Fruit fly (Drosophila melanogaster) whole organism, embryonic: ENCODE data around the gene Irbp18.

Source experiments
- Adf1 ChIP-seq: fragments of 200-800 bp; sonication (Bioruptor generic); IDR thresholded peaks from 2 replicates; pipeline ENCODE4 v1.3.6; 2022; ENCODE audit warnings: missing biosample characterization, missing genetic modification characterization
- Blimp-1 ChIP-seq: fragments of 200-800 bp; sonication (Bioruptor generic); optimal IDR thresholded peaks from 3 replicates; lab custom pipeline; 2018; ENCODE audit warnings: missing biosample characterization, missing genetic modification characterization, mild to moderate bottlenecking, moderate library complexity, missing genetic modification reagents
- CG10267 ChIP-seq: fragments of 200-800 bp; sonication (Bioruptor generic); optimal IDR thresholded peaks from 2 replicates; lab custom pipeline; 2018; ENCODE audit warnings: missing biosample characterization, mild to moderate bottlenecking, missing genetic modification characterization, moderate library complexity
- CG11723 ChIP-seq: fragments of 200-800 bp; sonication (Bioruptor generic); optimal IDR thresholded peaks from 2 replicates; lab custom pipeline; 2017; ENCODE audit warnings: missing biosample characterization, mild to moderate bottlenecking, missing genetic modification characterization
- CG12219 ChIP-seq: fragments of 200-800 bp; sonication (Bioruptor generic); optimal IDR thresholded peaks from 3 replicates; lab custom pipeline; 2018; ENCODE audit warnings: missing biosample characterization, mild to moderate bottlenecking, missing genetic modification characterization
- CG1647 ChIP-seq: fragments of 200-800 bp; sonication (Bioruptor generic); optimal IDR thresholded peaks from 3 replicates; lab custom pipeline; 2016; ENCODE audit warnings: missing biosample characterization, missing genetic modification characterization
- CG17829 ChIP-seq: fragments of 200-800 bp; optimal IDR thresholded peaks from 2 replicates; lab custom pipeline; 2019; ENCODE audit warnings: missing biosample characterization, mild to moderate bottlenecking, missing genetic modification characterization, moderate library complexity
- CG18262 ChIP-seq: fragments of 200-800 bp; optimal IDR thresholded peaks from 3 replicates; lab custom pipeline; 2019; ENCODE audit warnings: missing biosample characterization, mild to moderate bottlenecking, missing genetic modification characterization, moderate library complexity
- CG2116 ChIP-seq: fragments of 200-800 bp; sonication (Bioruptor generic); optimal IDR thresholded peaks from 3 replicates; lab custom pipeline; 2018; ENCODE audit warnings: missing biosample characterization, mild to moderate bottlenecking, missing genetic modification characterization
- CG2678 ChIP-seq: fragments of 200-800 bp; sonication (Bioruptor generic); optimal IDR thresholded peaks from 3 replicates; lab custom pipeline; 2019; ENCODE audit warnings: missing biosample characterization, mild to moderate bottlenecking, missing genetic modification characterization, moderate library complexity
- CG2889 ChIP-seq: fragments of 200-800 bp; sonication (Bioruptor generic); IDR thresholded peaks from 3 replicates; pipeline ENCODE4 v1.3.6; 2022; ENCODE audit warnings: missing biosample characterization, missing genetic modification characterization
- CG30431 ChIP-seq: fragments of 200-800 bp; sonication (Bioruptor generic); optimal IDR thresholded peaks from 2 replicates; lab custom pipeline; 2017; ENCODE audit warnings: missing biosample characterization, missing genetic modification characterization
- CG43689 ChIP-seq: fragments of 200-800 bp; sonication (Bioruptor generic); IDR thresholded peaks from 2 replicates; pipeline ENCODE4 v1.3.6; 2022; ENCODE audit warnings: missing biosample characterization, missing genetic modification characterization
- CG4820 ChIP-seq: fragments of 200-800 bp; sonication (Bioruptor generic); optimal IDR thresholded peaks from 3 replicates; lab custom pipeline; 2016; ENCODE audit warnings: missing biosample characterization, missing genetic modification characterization
- CG4854 ChIP-seq: fragments of 200-800 bp; sonication (Bioruptor generic); optimal IDR thresholded peaks from 2 replicates; lab custom pipeline; 2016; ENCODE audit warnings: missing biosample characterization, missing genetic modification characterization, inconsistent platforms
- CG7839 ChIP-seq: fragments of 200-800 bp; sonication (Bioruptor generic); optimal IDR thresholded peaks from 3 replicates; lab custom pipeline; 2018; ENCODE audit warnings: missing biosample characterization, mild to moderate bottlenecking, missing genetic modification characterization, moderate library complexity
- CG9215 ChIP-seq: fragments of 200-800 bp; sonication (Bioruptor generic); IDR thresholded peaks from 2 replicates; pipeline ENCODE4 v1.3.6; 2022; ENCODE audit warnings: missing biosample characterization, missing genetic modification characterization
- CG9609 ChIP-seq: fragments of 200-800 bp; sonication (Bioruptor generic); optimal IDR thresholded peaks from 3 replicates; lab custom pipeline; 2016; ENCODE audit warnings: missing biosample characterization, missing genetic modification characterization
- CTCF ChIP-seq: fragments of 200-800 bp; sonication (Bioruptor generic); optimal IDR thresholded peaks from 2 replicates; lab custom pipeline; 2017; ENCODE audit warnings: missing biosample characterization, mild to moderate bottlenecking, missing genetic modification characterization, moderate library complexity
- Drgx ChIP-seq: fragments of 200-800 bp; sonication (Bioruptor generic); IDR thresholded peaks from 2 replicates; pipeline ENCODE4 v1.3.6; 2022; ENCODE audit warnings: missing biosample characterization, missing genetic modification characterization
- Gsc ChIP-seq: fragments of 200-800 bp; sonication (Bioruptor generic); IDR thresholded peaks from 2 replicates; pipeline ENCODE4 v1.3.6; 2022; ENCODE audit warnings: missing biosample characterization, missing genetic modification characterization
- HHEX ChIP-seq: fragments of 200-800 bp; sonication (Bioruptor generic); optimal IDR thresholded peaks from 3 replicates; lab custom pipeline; 2017; ENCODE audit warnings: missing biosample characterization, mild to moderate bottlenecking, missing genetic modification characterization, missing genetic modification reagents
- HLH4C ChIP-seq: fragments of 200-800 bp; sonication (Bioruptor generic); IDR thresholded peaks from 3 replicates; pipeline ENCODE4 v1.3.6; 2022; ENCODE audit warnings: missing biosample characterization, missing genetic modification characterization; ENCODE audit not compliant: partially characterized antibody
- Hmx ChIP-seq: fragments of 200-800 bp; sonication (Bioruptor generic); optimal IDR thresholded peaks from 2 replicates; lab custom pipeline; 2016; ENCODE audit warnings: missing biosample characterization, missing genetic modification characterization
- NK7.1 ChIP-seq: fragments of 200-800 bp; sonication (Bioruptor generic); optimal IDR thresholded peaks from 3 replicates; lab custom pipeline; 2016; ENCODE audit warnings: missing biosample characterization, missing genetic modification characterization
- Neu2 ChIP-seq: fragments of 200-800 bp; sonication (Bioruptor generic); optimal IDR thresholded peaks from 3 replicates; lab custom pipeline; 2016; ENCODE audit warnings: missing biosample characterization, missing genetic modification characterization, borderline replicate concordance
- Ptx1 ChIP-seq: fragments of 200-800 bp; sonication (Bioruptor generic); IDR thresholded peaks from 2 replicates; pipeline ENCODE4 v1.3.6; 2022; ENCODE audit warnings: missing biosample characterization, missing genetic modification characterization
- Scr ChIP-seq: fragments of 200-800 bp; sonication (Bioruptor generic); IDR thresholded peaks from 2 replicates; pipeline ENCODE4 v1.3.6; 2022; ENCODE audit warnings: missing biosample characterization, missing genetic modification characterization; ENCODE audit not compliant: partially characterized antibody
- Sry-δ ChIP-seq: fragments of 200-800 bp; sonication (Bioruptor generic); optimal IDR thresholded peaks from 2 replicates; lab custom pipeline; 2016; ENCODE audit warnings: missing biosample characterization, missing genetic modification characterization
- Vsx1 ChIP-seq: fragments of 200-800 bp; sonication (Bioruptor generic); optimal IDR thresholded peaks from 2 replicates; lab custom pipeline; 2017; ENCODE audit warnings: missing biosample characterization, mild to moderate bottlenecking, missing genetic modification characterization, missing genetic modification reagents
- az2 ChIP-seq: fragments of 200-800 bp; sonication (Bioruptor generic); optimal IDR thresholded peaks from 3 replicates; lab custom pipeline; 2016; ENCODE audit warnings: missing biosample characterization, missing genetic modification characterization
- cas ChIP-seq: fragments of 200-800 bp; sonication (Bioruptor generic); IDR thresholded peaks from 2 replicates; pipeline ENCODE4 v1.3.6; 2022; ENCODE audit warnings: missing biosample characterization, missing genetic modification characterization
- corto ChIP-seq: fragments of 200-800 bp; sonication (Bioruptor generic); optimal IDR thresholded peaks from 2 replicates; lab custom pipeline; 2016; ENCODE audit warnings: missing biosample characterization, mild to moderate bottlenecking, missing genetic modification characterization, moderate library complexity
- danr ChIP-seq: fragments of 200-800 bp; sonication (Bioruptor generic); IDR thresholded peaks from 2 replicates; pipeline ENCODE4 v1.3.6; 2022; ENCODE audit warnings: missing biosample characterization, missing genetic modification characterization
- en ChIP-seq: fragments of 200-800 bp; sonication (Bioruptor generic); optimal IDR thresholded peaks from 2 replicates; lab custom pipeline; 2016; ENCODE audit warnings: missing biosample characterization, missing genetic modification characterization
- gem ChIP-seq: fragments of 200-800 bp; sonication (Bioruptor generic); optimal IDR thresholded peaks from 2 replicates; lab custom pipeline; 2019; ENCODE audit warnings: missing biosample characterization, mild to moderate bottlenecking, missing genetic modification characterization, moderate library complexity
- grn ChIP-seq: fragments of 200-800 bp; sonication (Bioruptor generic); optimal IDR thresholded peaks from 3 replicates; lab custom pipeline; 2017; ENCODE audit warnings: missing biosample characterization, missing genetic modification characterization
- inv ChIP-seq: fragments of 200-800 bp; sonication (Bioruptor generic); IDR thresholded peaks from 2 replicates; pipeline ENCODE4 v1.3.6; 2022; ENCODE audit warnings: missing biosample characterization, missing genetic modification characterization; ENCODE audit not compliant: partially characterized antibody
- jigr1 ChIP-seq: fragments of 200-800 bp; sonication (Bioruptor generic); IDR thresholded peaks from 3 replicates; pipeline ENCODE4 v1.3.6; 2022; ENCODE audit warnings: missing biosample characterization, missing genetic modification characterization
- jing ChIP-seq: fragments of 200-800 bp; sonication (Bioruptor generic); optimal IDR thresholded peaks from 2 replicates; lab custom pipeline; 2018; ENCODE audit warnings: missing biosample characterization, mild to moderate bottlenecking, missing genetic modification characterization
- mirr ChIP-seq: fragments of 200-800 bp; sonication (Bioruptor generic); optimal IDR thresholded peaks from 3 replicates; lab custom pipeline; 2018; ENCODE audit warnings: missing biosample characterization, mild to moderate bottlenecking, missing genetic modification characterization
- nau ChIP-seq: fragments of 200-800 bp; sonication (Bioruptor generic); optimal IDR thresholded peaks from 3 replicates; lab custom pipeline; 2017; ENCODE audit warnings: missing biosample characterization, mild to moderate bottlenecking, missing genetic modification characterization, missing genetic modification reagents
- psq ChIP-seq: fragments of 200-800 bp; sonication (Bioruptor generic); optimal IDR thresholded peaks from 2 replicates; lab custom pipeline; 2017; ENCODE audit warnings: missing biosample characterization, missing genetic modification characterization
- shn ChIP-seq: fragments of 200-800 bp; sonication (Bioruptor generic); optimal IDR thresholded peaks from 3 replicates; lab custom pipeline; 2016; ENCODE audit warnings: missing biosample characterization, missing genetic modification characterization
- stc ChIP-seq: fragments of 200-800 bp; sonication (Bioruptor generic); IDR thresholded peaks from 2 replicates; pipeline ENCODE4 v1.3.6; 2022; ENCODE audit warnings: missing biosample characterization, missing genetic modification characterization
- tna ChIP-seq: fragments of 200-800 bp; sonication (Bioruptor generic); IDR thresholded peaks from 2 replicates; pipeline ENCODE4 v1.3.6; 2022; ENCODE audit warnings: missing biosample characterization, missing genetic modification characterization; ENCODE audit not compliant: partially characterized antibody
- vnd ChIP-seq: fragments of 200-800 bp; sonication (Bioruptor generic); IDR thresholded peaks from 3 replicates; pipeline ENCODE4 v1.3.6; 2022; ENCODE audit warnings: missing biosample characterization, missing genetic modification characterization; ENCODE audit not compliant: partially characterized antibody
- wdn ChIP-seq: fragments of 200-800 bp; sonication (Bioruptor generic); IDR thresholded peaks from 2 replicates; pipeline ENCODE4 v1.3.6; 2022; ENCODE audit warnings: missing biosample characterization, missing genetic modification characterization
- wek ChIP-seq: fragments of 200-800 bp; sonication (Bioruptor generic); optimal IDR thresholded peaks from 3 replicates; lab custom pipeline; 2018; ENCODE audit warnings: missing biosample characterization, mild to moderate bottlenecking, missing genetic modification characterization, moderate library complexity

The Irbp18 gene

dm6 chr3L:11113198-11114197 lies 15.5 kb upstream of the Irbp18 start, which contains the start of gene Sod1 (continued):
- TF ChIP-seq Gsc (GFP tag; lab: Robert Waterston, UW) (no peak), CG9609 (GFP tag; lab: Kevin White, UChicago) (no peak), CG2116 (peak; percentile 16), CTCF (GFP tag; lab: Kevin White, UChicago) (peak; percentile 10), danr (GFP tag; lab: Robert Waterston, UW) (no peak), en (GFP tag; lab: Kevin White, UChicago) (no peak), psq (no peak), Scr (GFP tag; lab: Robert Waterston, UW) (0 out of 2 replicates have a peak, but pooled peaks have one; percentile 33), CG7839 (tag; lab: Kevin White, UChicago) (no peak), CG10267 (no peak), NK7.1 (GFP tag; lab: Kevin White, UChicago) (no peak), mirr (GFP tag; lab: Kevin White, UChicago) (no peak), cas (no peak), CG4854 (no peak), grn (GFP tag; lab: Kevin White, UChicago) (no peak), wek (GFP tag; lab: Kevin White, UChicago) (no peak), stc (GFP tag; lab: Robert Waterston, UW) (0 out of 2 replicates have a peak, but pooled peaks have one; percentile 22), jigr1 (GFP tag; lab: Robert Waterston, UW) (no peak), HHEX (GFP tag; lab: Kevin White, UChicago) (no peak), inv (GFP tag; lab: Robert Waterston, UW) (no peak), CG11723 (no peak), CG4820 (no peak), az2 (GFP tag; lab: Kevin White, UChicago) (no peak), HLH4C (no peak), Ptx1 (GFP tag; lab: Robert Waterston, UW) (no peak), CG9215 (GFP tag; lab: Robert Waterston, UW) (no peak), corto (GFP tag; lab: Kevin White, UChicago) (no peak), gem (tag; lab: Kevin White, UChicago) (no peak), Neu2 (GFP tag; lab: Kevin White, UChicago) (no peak), Hmx (no peak), tna (GFP tag; lab: Robert Waterston, UW) (no peak), CG2889 (GFP tag; lab: Robert Waterston, UW) (no peak), CG18262 (tag; lab: Kevin White, UChicago) (no peak), jing (no peak), shn (no peak), Sry-δ (GFP tag; lab: Kevin White, UChicago) (peak; percentile 34), CG12219 (GFP tag; lab: Kevin White, UChicago) (no peak), wdn (GFP tag; lab: Robert Waterston, UW) (no peak), vnd (GFP tag; lab: Robert Waterston, UW) (0 out of 3 replicates have a peak, but pooled peaks have one; percentile 12), nau (no peak), CG17829 (tag; lab: Kevin White, UChicago) (no peak), Drgx (0 out of 2 replicates have a peak, but pooled peaks have one; percentile 19), CG1647 (GFP tag; lab: Kevin White, UChicago) (no peak), CG2678 (tag; lab: Kevin White, UChicago) (no peak), Adf1 (GFP tag; lab: Robert Waterston, UW) (no peak), Vsx1 (no peak), CG30431 (no peak), CG43689 (GFP tag; lab: Robert Waterston, UW) (no peak), Blimp-1 (GFP tag; lab: Kevin White, UChicago) (no peak)
